Fruit fly (Drosophila melanogaster): ENCODE data around the gene ChLD3.

dm6 chr2L:16706882-16707775, 31.5 kb upstream of the ChLD3 start:
- TF ChIP-seq pan (optimal IDR thresholded peaks at IDR 0.05) (no peak), usp (GFP tag; optimal IDR thresholded peaks at IDR 0.05) (no peak), CG8478 (optimal IDR thresholded peaks at IDR 0.05) (no peak), Dll (optimal IDR thresholded peaks at IDR 0.05) (no peak)

All from whole organism.